Worm (Caenorhabditis elegans): ENCODE measurements around the gene ttr-9.

The ttr-9 gene

DNA sequence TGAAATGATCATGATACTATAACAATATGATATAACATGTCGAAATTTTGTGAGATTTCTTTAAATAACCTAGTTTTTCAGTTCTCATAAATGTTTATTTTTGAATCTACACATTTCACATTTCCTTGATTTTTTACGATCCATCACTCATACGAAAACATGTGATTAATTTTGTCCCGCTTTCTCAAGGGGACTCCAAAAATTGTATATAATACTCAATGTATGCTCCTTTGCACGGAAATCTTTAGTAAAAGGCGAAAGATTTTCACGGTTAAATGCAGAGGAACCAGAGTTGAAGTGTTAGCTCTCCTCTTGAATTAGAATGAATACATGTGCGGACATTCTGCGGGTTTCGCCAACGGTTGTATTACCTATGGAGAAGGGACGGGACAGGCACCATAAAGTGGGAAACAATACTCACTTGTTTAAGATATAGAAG is 41.8 kb downstream of the ttr-9 start (continued):
- TF ChIP-seq nhr-25 (tag; optimal IDR thresholded peaks at IDR 0.05; ENCODE audit: borderline replicate concordance, insufficient read depth): no peak
- TF ChIP-seq F49E8.2 (tag; optimal IDR thresholded peaks at IDR 0.05; ENCODE audit: borderline replicate concordance): peak; percentile 58
- TF ChIP-seq hlh-30 (tag; optimal IDR thresholded peaks at IDR 0.05; ENCODE audit: insufficient read depth): no peak
- peak; percentile 90 for TF ChIP-seq snpc-1.2 (GFP tag; IDR thresholded peaks at IDR 0.05)
- no peak for TF ChIP-seq zip-11 (GFP tag; IDR thresholded peaks at IDR 0.05)
- TF ChIP-seq ceh-82 (tag; optimal IDR thresholded peaks at IDR 0.05): no peak
- TF ChIP-seq ztf-7 (tag; optimal IDR thresholded peaks at IDR 0.05): no peak
- TF ChIP-seq T26A8.4 (GFP tag; IDR thresholded peaks at IDR 0.05): no peak
- no peak for TF ChIP-seq hmg-1.1 (GFP tag; IDR thresholded peaks at IDR 0.05)
- TF ChIP-seq vab-7 (GFP tag; IDR thresholded peaks at IDR 0.05): no peak
- no peak for TF ChIP-seq dmd-8 (GFP tag; IDR thresholded peaks at IDR 0.05)
- no peak for TF ChIP-seq arid-1 (GFP tag; conservative IDR thresholded peaks at IDR 0.05)
- TF ChIP-seq php-3 (GFP tag; IDR thresholded peaks at IDR 0.05): no peak
- TF ChIP-seq zag-1 (tag; optimal IDR thresholded peaks at IDR 0.05): no peak
- no peak for TF ChIP-seq ceh-20 (GFP tag; IDR thresholded peaks at IDR 0.05)

DNA sequence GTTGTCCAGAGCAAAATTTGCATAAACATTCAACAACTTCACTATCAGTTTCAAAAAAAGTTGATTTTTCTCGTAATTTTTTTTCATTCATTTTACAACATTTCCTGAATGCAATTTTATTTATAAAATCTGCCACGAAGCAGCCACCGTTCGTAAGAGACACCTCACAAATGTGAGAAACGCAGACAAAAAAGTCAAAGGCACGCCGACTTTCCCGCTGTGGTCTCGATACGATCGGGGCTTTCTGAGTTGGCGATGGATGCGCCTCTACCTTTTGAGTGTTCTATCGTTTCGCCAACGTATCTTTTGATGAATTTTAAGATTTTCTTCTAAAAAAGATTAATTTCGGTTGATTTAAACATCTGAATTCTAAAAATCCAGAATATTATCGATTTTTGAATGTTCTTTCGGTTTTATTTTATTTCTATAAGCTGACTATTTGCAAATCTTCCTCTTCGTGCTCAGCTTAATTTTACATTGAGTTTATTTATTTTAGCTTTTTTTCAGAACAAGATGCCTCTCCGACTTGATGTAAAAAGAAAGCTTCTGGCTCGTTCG is 46.8 kb downstream of the ttr-9 start, which contains the start of gene copb-2:
TSS of gene copb-2 (plus strand) at position 508 of the 558 bp plus-strand sequence.
- no peak for TF ChIP-seq mxl-3 (GFP tag; optimal IDR thresholded peaks at IDR 0.05)
- TF ChIP-seq lin-1 (GFP tag; IDR thresholded peaks at IDR 0.05): no peak
- peak; percentile 30 for TF ChIP-seq nhr-28 (tag; optimal IDR thresholded peaks at IDR 0.05)
- peak; percentile 51 for TF ChIP-seq rbr-2 (tag; optimal IDR thresholded peaks at IDR 0.05)
- peak in 1 of 2 experiments; percentile 33 for TF ChIP-seq mdl-1 (tag; optimal IDR thresholded peaks at IDR 0.05)
- peak; percentile 52 for TF ChIP-seq hlh-30 (tag; optimal IDR thresholded peaks at IDR 0.05; ENCODE audit: insufficient read depth)
- TF ChIP-seq tra-1 (GFP tag; IDR thresholded peaks at IDR 0.05): no peak
- TF ChIP-seq daf-16 (GFP tag; optimal IDR thresholded peaks at IDR 0.05): no peak
- TF ChIP-seq daf-16 (tag; optimal IDR thresholded peaks at IDR 0.05): peak; percentile 34
- peak; percentile 83 for TF ChIP-seq dve-1 (tag; optimal IDR thresholded peaks at IDR 0.05; ENCODE audit: insufficient read depth)
- TF ChIP-seq nhr-237 (tag; optimal IDR thresholded peaks at IDR 0.05): no peak
- TF ChIP-seq T20F7.1 (GFP tag; optimal IDR thresholded peaks at IDR 0.05): peak; percentile 4
- TF ChIP-seq lin-13 (GFP tag; optimal IDR thresholded peaks at IDR 0.05): peak; percentile 52
- peak; percentile 36; the same call in 1 of the 2 replicates for TF ChIP-seq T26A8.4 (GFP tag; IDR thresholded peaks at IDR 0.05)
- TF ChIP-seq F26F4.8 (GFP tag; conservative IDR thresholded peaks at IDR 0.05): no peak
- TF ChIP-seq hmg-1.1 (GFP tag; IDR thresholded peaks at IDR 0.05): 0 out of 2 replicates have a peak, but pooled peaks have one; percentile 48
- TF ChIP-seq dpl-1 (GFP tag; optimal IDR thresholded peaks at IDR 0.05): peak; percentile 58
- peak; percentile 61 for TF ChIP-seq nhr-6 (tag; optimal IDR thresholded peaks at IDR 0.05)
- peak; percentile 10 for TF ChIP-seq ama-1 (optimal IDR thresholded peaks at IDR 0.05)
- TF ChIP-seq mes-2 (tag; optimal IDR thresholded peaks at IDR 0.05; ENCODE audit: poor library complexity, severe bottlenecking): peak; percentile 80

DNA sequence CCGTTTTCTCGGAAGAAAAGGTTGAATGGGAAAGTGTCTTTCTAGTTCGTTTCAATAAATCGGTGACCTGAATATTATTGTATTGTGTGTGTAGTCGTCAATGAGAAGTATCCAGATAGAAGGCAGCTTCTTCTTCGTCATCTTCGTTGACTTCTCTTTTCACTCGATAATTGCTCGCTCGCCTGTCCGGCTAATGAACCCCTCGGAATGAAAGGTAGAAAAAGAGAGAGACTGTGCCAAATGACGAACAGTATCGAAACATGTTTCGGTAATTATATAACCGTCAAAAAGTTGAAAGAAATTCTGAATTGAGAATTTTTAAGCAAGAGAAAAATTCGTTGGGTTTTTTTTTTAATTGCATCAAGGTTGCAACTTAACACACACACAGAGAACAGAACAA is 48.8 kb downstream of the ttr-9 start, which contains the start of gene cutl-17:
TSS of gene cutl-17 (minus strand) at position 101 of the 400 bp plus-strand sequence.
- TF ChIP-seq aly-2 (tag; optimal IDR thresholded peaks at IDR 0.05) (no peak), unc-62 (GFP tag; optimal IDR thresholded peaks at IDR 0.05 in 1 of 2) (peak in 1 of 2 experiments; percentile 84), unc-62 (tag; optimal IDR thresholded peaks at IDR 0.05) (no peak)

All from whole organism, L4 larva.